Fruit fly (Drosophila melanogaster) whole organism, embryonic: Measurements from ENCODE around the gene Cdc7.
A peak's percentile ranks its signal among the peaks of the same experiment; 100 is the strongest.

Source experiments
- ATbp ChIP-seq: fragments of 200-800 bp; sonication (Bioruptor generic); optimal IDR thresholded peaks from 2 replicates; lab custom pipeline; 2017; ENCODE audit warnings: missing biosample characterization, mild to moderate bottlenecking, missing genetic modification characterization, missing genetic modification reagents
- Awh ChIP-seq: fragments of 200-800 bp; sonication (Bioruptor generic); IDR thresholded peaks from 2 replicates; pipeline ENCODE4, ENCODE4 v1.3.6; 2022; ENCODE audit warnings: missing biosample characterization, missing genetic modification characterization
- CG11398 ChIP-seq: fragments of 200-800 bp; sonication (Bioruptor generic); optimal IDR thresholded peaks from 2 replicates; lab custom pipeline; 2016; ENCODE audit warnings: missing biosample characterization, missing genetic modification characterization
- CG11696 ChIP-seq: fragments of 200-800 bp; sonication (Bioruptor generic); IDR thresholded peaks from 2 replicates; pipeline ENCODE4 v1.3.6; 2022; ENCODE audit warnings: missing biosample characterization, missing genetic modification characterization
- CG1233 ChIP-seq: fragments of 200-800 bp; sonication (Bioruptor generic); optimal IDR thresholded peaks from 4 replicates; lab custom pipeline; 2018; ENCODE audit warnings: missing biosample characterization, mild to moderate bottlenecking, missing genetic modification characterization
- CG13775 ChIP-seq: fragments of 200-800 bp; sonication (Bioruptor generic); optimal IDR thresholded peaks from 3 replicates; lab custom pipeline; 2017; ENCODE audit warnings: missing biosample characterization, mild to moderate bottlenecking, missing genetic modification characterization
- CG13894 ChIP-seq: fragments of 200-800 bp; sonication (Bioruptor generic); optimal IDR thresholded peaks from 3 replicates; lab custom pipeline; 2018; ENCODE audit warnings: missing biosample characterization, mild to moderate bottlenecking, missing genetic modification characterization, moderate library complexity
- CG18599 ChIP-seq: fragments of 200-800 bp; sonication (Bioruptor generic); optimal IDR thresholded peaks from 3 replicates; lab custom pipeline; 2017; ENCODE audit warnings: missing biosample characterization, missing genetic modification characterization, mild to moderate bottlenecking, moderate library complexity, missing genetic modification reagents
- CG18619 ChIP-seq: fragments of 200-800 bp; sonication (Bioruptor generic); optimal IDR thresholded peaks from 3 replicates; lab custom pipeline; 2017; ENCODE audit warnings: missing biosample characterization, mild to moderate bottlenecking, missing genetic modification characterization
- CG2199 ChIP-seq: fragments of 200-800 bp; sonication (Bioruptor generic); IDR thresholded peaks from 3 replicates; pipeline ENCODE4 v1.3.6; 2022; ENCODE audit warnings: missing biosample characterization, missing genetic modification characterization
- CG2678 ChIP-seq: fragments of 200-800 bp; sonication (Bioruptor generic); optimal IDR thresholded peaks from 3 replicates; lab custom pipeline; 2019; ENCODE audit warnings: missing biosample characterization, mild to moderate bottlenecking, missing genetic modification characterization, moderate library complexity
- CG3281 ChIP-seq: fragments of 200-800 bp; sonication (Bioruptor generic); optimal IDR thresholded peaks from 3 replicates; lab custom pipeline; 2017; ENCODE audit warnings: missing biosample characterization, mild to moderate bottlenecking, missing genetic modification characterization
- CG4424 ChIP-seq: fragments of 200-800 bp; sonication (Bioruptor generic); optimal IDR thresholded peaks from 3 replicates; lab custom pipeline; 2016; ENCODE audit warnings: missing biosample characterization, missing genetic modification characterization
- CG6813 ChIP-seq: fragments of 200-800 bp; sonication (Bioruptor generic); optimal IDR thresholded peaks from 2 replicates; lab custom pipeline; 2017; ENCODE audit warnings: missing biosample characterization, missing genetic modification characterization, mild to moderate bottlenecking, moderate library complexity, missing genetic modification reagents
- CG9727 ChIP-seq: fragments of 200-800 bp; sonication (Bioruptor generic); optimal IDR thresholded peaks from 3 replicates; lab custom pipeline; 2017; ENCODE audit warnings: missing biosample characterization, mild to moderate bottlenecking, missing genetic modification characterization
- CG9797 ChIP-seq: fragments of 200-800 bp; sonication (Bioruptor generic); optimal IDR thresholded peaks from 3 replicates; lab custom pipeline; 2018; ENCODE audit warnings: missing biosample characterization, mild to moderate bottlenecking, missing genetic modification characterization
- CG9932 ChIP-seq: fragments of 200-800 bp; sonication (Bioruptor generic); IDR thresholded peaks from 2 replicates; pipeline ENCODE4 v1.3.6; 2022; ENCODE audit warnings: missing biosample characterization, missing genetic modification characterization
- Dfd ChIP-seq, 2 experiments: fragments of >200 bp; optimal IDR thresholded peaks; 2 replicates each; lab custom pipeline; 2017; ENCODE audit warnings: missing biosample characterization in 2 of 2, missing genetic modification characterization in 2 of 2
- GATAe ChIP-seq: fragments of 200-800 bp; sonication (Bioruptor generic); conservative IDR thresholded peaks from 2 replicates; pipeline ENCODE4 v1.3.6; 2022; ENCODE audit warnings: missing biosample characterization, missing genetic modification characterization
- Gug ChIP-seq: fragments of 200-800 bp; sonication (Bioruptor generic); IDR thresholded peaks from 4 replicates; pipeline ENCODE4 v1.3.6; 2022; ENCODE audit warnings: missing biosample characterization, missing genetic modification characterization
- H15 ChIP-seq: fragments of 200-800 bp; sonication (Bioruptor generic); IDR thresholded peaks from 3 replicates; pipeline ENCODE4 v1.3.6; 2022; ENCODE audit warnings: missing biosample characterization, missing genetic modification characterization
- HLH3B ChIP-seq: fragments of 200-800 bp; sonication (Bioruptor generic); IDR thresholded peaks from 2 replicates; pipeline ENCODE4 v1.3.6; 2022; ENCODE audit warnings: missing biosample characterization, missing genetic modification characterization
- Hmr ChIP-seq: fragments of 200-800 bp; sonication (Bioruptor generic); optimal IDR thresholded peaks from 3 replicates; lab custom pipeline; 2017; ENCODE audit warnings: mild to moderate bottlenecking, missing biosample characterization, missing genetic modification reagents, missing genetic modification characterization
- Med ChIP-seq: fragments of 200-800 bp; sonication (Bioruptor generic); peaks from one replicate; lab custom pipeline; 2016; ENCODE audit warnings: missing biosample characterization, missing genetic modification characterization, mild to moderate bottlenecking, inconsistent platforms, moderate library complexity
- Nf-YB ChIP-seq: fragments of 200-800 bp; sonication (Bioruptor generic); optimal IDR thresholded peaks from 3 replicates; lab custom pipeline; 2019; ENCODE audit warnings: missing biosample characterization, mild to moderate bottlenecking, missing genetic modification characterization, moderate library complexity
- Rfx ChIP-seq: fragments of 200-800 bp; sonication (Bioruptor generic); IDR thresholded peaks from 2 replicates; pipeline ENCODE4 v1.3.6; 2022; ENCODE audit warnings: missing biosample characterization, missing genetic modification characterization
- Ssrp ChIP-seq: fragments of 200-800 bp; sonication (Bioruptor generic); optimal IDR thresholded peaks from 2 replicates; lab custom pipeline; 2018; ENCODE audit warnings: missing biosample characterization, mild to moderate bottlenecking, missing genetic modification characterization, moderate library complexity
- ato ChIP-seq: fragments of 200-800 bp; sonication (Bioruptor generic); IDR thresholded peaks from 2 replicates; pipeline ENCODE4 v1.3.6; 2022; ENCODE audit warnings: missing biosample characterization, missing genetic modification characterization; ENCODE audit not compliant: partially characterized antibody
- bcd ChIP-seq: fragments of 200-800 bp; sonication (Bioruptor generic); optimal IDR thresholded peaks from 2 replicates; lab custom pipeline; 2017; ENCODE audit warnings: missing biosample characterization, mild to moderate bottlenecking, missing genetic modification characterization
- caup ChIP-seq: fragments of 200-800 bp; sonication (Bioruptor generic); optimal IDR thresholded peaks from 3 replicates; lab custom pipeline; 2017; ENCODE audit warnings: missing biosample characterization, mild to moderate bottlenecking, missing genetic modification characterization, moderate library complexity; ENCODE audit not compliant: severe bottlenecking
- grn ChIP-seq: fragments of 200-800 bp; sonication (Bioruptor generic); optimal IDR thresholded peaks from 3 replicates; lab custom pipeline; 2017; ENCODE audit warnings: missing biosample characterization, missing genetic modification characterization
- kni ChIP-seq: fragments of 200-800 bp; sonication (Bioruptor generic); optimal IDR thresholded peaks from 3 replicates; lab custom pipeline; 2017; ENCODE audit warnings: mild to moderate bottlenecking, missing biosample characterization, missing genetic modification reagents, missing genetic modification characterization
- lab ChIP-seq: fragments of 200-800 bp; sonication (Bioruptor generic); optimal IDR thresholded peaks from 3 replicates; lab custom pipeline; 2017; ENCODE audit warnings: missing biosample characterization, missing genetic modification characterization, mild to moderate bottlenecking, moderate library complexity, missing genetic modification reagents
- luna ChIP-seq: fragments of 200-800 bp; sonication (Bioruptor generic); optimal IDR thresholded peaks from 2 replicates; lab custom pipeline; 2016; ENCODE audit warnings: missing biosample characterization, missing genetic modification characterization
- pho ChIP-seq: fragments of 200-800 bp; sonication (Bioruptor generic); optimal IDR thresholded peaks from 2 replicates; lab custom pipeline; 2016; ENCODE audit warnings: missing biosample characterization, missing genetic modification characterization
- pros ChIP-seq: fragments of 200-800 bp; sonication (Bioruptor generic); optimal IDR thresholded peaks from 3 replicates; lab custom pipeline; 2019; ENCODE audit warnings: missing biosample characterization, mild to moderate bottlenecking, missing genetic modification characterization, moderate library complexity
- pzg ChIP-seq: fragments of 200-800 bp; sonication (Bioruptor generic); optimal IDR thresholded peaks from 3 replicates; lab custom pipeline; 2018; ENCODE audit warnings: missing biosample characterization, mild to moderate bottlenecking, missing genetic modification characterization, moderate library complexity
- sens ChIP-seq: fragments of 200-800 bp; sonication (Bioruptor generic); peaks from one replicate; lab custom pipeline; 2016; ENCODE audit warnings: missing biosample characterization, missing genetic modification characterization
- slou ChIP-seq: fragments of 200-800 bp; sonication (Bioruptor generic); optimal IDR thresholded peaks from 3 replicates; lab custom pipeline; 2016; ENCODE audit warnings: missing biosample characterization, missing genetic modification characterization
- vvl ChIP-seq: fragments of 200-800 bp; sonication (Bioruptor generic); IDR thresholded peaks from 2 replicates; pipeline ENCODE4 v1.3.6; 2022; ENCODE audit warnings: missing biosample characterization, missing genetic modification characterization
- wdn ChIP-seq: fragments of 200-800 bp; sonication (Bioruptor generic); IDR thresholded peaks from 2 replicates; pipeline ENCODE4 v1.3.6; 2022; ENCODE audit warnings: missing biosample characterization, missing genetic modification characterization
- yki ChIP-seq: fragments of >200 bp; optimal IDR thresholded peaks from 3 replicates; lab custom pipeline; 2018

Cdc7 gene

DNA sequence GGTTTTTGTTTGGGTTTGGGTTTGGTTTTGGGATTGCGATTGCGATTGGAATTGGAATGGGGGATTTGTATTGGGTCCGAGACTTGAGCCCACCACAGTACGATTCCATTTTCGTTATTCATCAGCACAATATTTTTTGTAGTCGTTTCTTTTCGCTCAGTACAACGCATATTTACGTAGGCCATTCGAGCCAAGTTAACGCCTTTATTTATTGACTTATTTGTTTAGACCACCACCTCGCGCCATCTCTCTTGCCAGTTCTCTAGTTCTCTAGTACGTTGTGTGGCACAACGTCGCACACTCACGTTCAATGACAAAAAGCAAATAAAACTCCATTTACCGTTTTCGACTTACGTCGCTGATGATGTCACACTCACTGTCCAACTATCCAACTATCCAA, 49.6 kb upstream of the Cdc7 start:
- peak; percentile 0 for TF ChIP-seq CG18599 (GFP tag; lab: Kevin White, UChicago)
- TF ChIP-seq Rfx (GFP tag; lab: Robert Waterston, UW), result 0 out of 2 replicates have a peak, but pooled peaks have one; percentile 6
- peak; percentile 2 for TF ChIP-seq CG2678 (tag; lab: Kevin White, UChicago)
- no peak for TF ChIP-seq yki
- TF ChIP-seq CG18619, result no peak
- TF ChIP-seq Med (GFP tag; lab: Kevin White, UChicago), result peak; percentile 66
- TF ChIP-seq CG11696 (GFP tag; lab: Robert Waterston, UW), result 0 out of 2 replicates have a peak, but pooled peaks have one; percentile 15
- TF ChIP-seq CG9727 (GFP tag; lab: Kevin White, UChicago), result peak; percentile 2
- TF ChIP-seq lab (GFP tag; lab: Kevin White, UChicago), result peak; percentile 9
- peak; percentile 11 for TF ChIP-seq CG3281 (GFP tag; lab: Kevin White, UChicago)
- TF ChIP-seq CG9797 (GFP tag; lab: Kevin White, UChicago), result no peak
- peak; percentile 1 for TF ChIP-seq CG11398
- no peak for TF ChIP-seq GATAe (GFP tag; lab: Robert Waterston, UW)
- TF ChIP-seq CG1233 (GFP tag; lab: Kevin White, UChicago), result peak; percentile 1
- TF ChIP-seq kni (GFP tag; lab: Kevin White, UChicago), result peak; percentile 22
- peak; percentile 18 for TF ChIP-seq CG6813
- peak; percentile 29 for TF ChIP-seq ATbp (GFP tag; lab: Kevin White, UChicago)
- peak; percentile 21; the same call in 1 of the 2 replicates for TF ChIP-seq CG9932
- TF ChIP-seq sens (GFP tag; lab: Kevin White, UChicago), result peak; percentile 33
- no peak for TF ChIP-seq Dfd (GFP tag; optimal IDR thresholded peaks at IDR 0.05; lab: Kevin White, UChicago)

DNA sequence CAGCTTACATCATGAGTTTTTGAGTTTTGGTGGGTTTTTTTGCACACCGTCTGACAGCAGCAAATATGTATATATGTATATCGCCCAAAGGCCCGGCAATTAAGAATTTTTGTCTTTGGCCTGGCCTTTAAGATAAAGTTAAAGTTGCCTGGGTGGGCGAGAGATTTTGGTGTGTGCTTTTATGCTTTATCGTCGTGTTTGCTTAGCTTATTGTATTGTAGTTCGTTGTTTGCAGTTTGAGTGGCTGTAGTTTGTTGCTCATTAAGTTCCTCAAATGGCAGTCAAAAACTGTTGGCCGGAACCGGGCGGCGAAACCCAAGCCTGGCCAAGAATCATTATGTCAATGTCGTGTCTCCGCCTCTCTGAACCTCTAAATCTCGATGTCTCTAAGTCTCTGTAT, 42.5 kb upstream of the Cdc7 start:
- TF ChIP-seq CG13775 (GFP tag; lab: Kevin White, UChicago) (no peak), Med (GFP tag; lab: Kevin White, UChicago) (peak; percentile 76), Ssrp (tag; lab: Kevin White, UChicago) (no peak), CG13894 (tag; lab: Kevin White, UChicago) (peak; percentile 65)

DNA sequence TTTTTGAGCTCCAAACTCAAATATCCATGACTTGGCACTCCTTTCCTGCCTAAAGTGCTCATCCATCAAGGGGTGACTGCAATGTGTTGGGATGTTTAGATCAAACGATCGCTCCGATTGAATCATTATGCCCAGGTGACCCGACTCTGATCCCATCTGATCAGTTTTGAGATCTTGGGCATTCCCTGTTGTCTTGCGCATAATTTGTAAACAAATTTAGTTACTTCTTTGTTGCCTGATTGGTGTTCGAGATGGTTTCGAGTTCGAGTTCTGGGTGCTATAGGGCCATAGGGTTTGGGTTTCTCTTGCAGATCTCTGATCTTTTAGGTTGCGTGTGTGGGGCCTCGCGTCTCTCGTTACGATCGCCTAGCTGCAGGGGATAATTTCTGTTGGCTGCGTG, 41.8 kb upstream of the Cdc7 start:
- TF ChIP-seq pzg (GFP tag; lab: Kevin White, UChicago), result no peak
- TF ChIP-seq Nf-YB (GFP tag; lab: Kevin White, UChicago), result peak; percentile 33
- TF ChIP-seq sens (GFP tag; lab: Kevin White, UChicago), result no peak
- TF ChIP-seq Hmr (GFP tag; lab: Kevin White, UChicago), result no peak
- TF ChIP-seq Gug (GFP tag; lab: Robert Waterston, UW), result no peak
- no peak for TF ChIP-seq wdn (GFP tag; lab: Robert Waterston, UW)
- TF ChIP-seq caup (GFP tag; lab: Kevin White, UChicago), result no peak
- TF ChIP-seq HLH3B, result no peak
- TF ChIP-seq ato (GFP tag; lab: Robert Waterston, UW), result no peak
- no peak for TF ChIP-seq CG3281 (GFP tag; lab: Kevin White, UChicago)
- TF ChIP-seq slou, result no peak
- peak; percentile 7 for TF ChIP-seq kni (GFP tag; lab: Kevin White, UChicago)
- no peak for TF ChIP-seq CG4424
- no peak for TF ChIP-seq luna (GFP tag; lab: Kevin White, UChicago)
- TF ChIP-seq grn (GFP tag; lab: Kevin White, UChicago), result peak; percentile 84
- no peak for TF ChIP-seq CG2678 (tag; lab: Kevin White, UChicago)
- no peak for TF ChIP-seq bcd
- no peak for TF ChIP-seq pros (GFP tag; lab: Kevin White, UChicago)
- TF ChIP-seq pho (GFP tag; lab: Kevin White, UChicago), result no peak
- no peak for TF ChIP-seq CG2199 (GFP tag; lab: Robert Waterston, UW)
- TF ChIP-seq vvl (GFP tag; lab: Robert Waterston, UW), result no peak
- TF ChIP-seq Awh (GFP tag; lab: Robert Waterston, UW), result no peak
- TF ChIP-seq H15 (GFP tag; lab: Robert Waterston, UW), result no peak
- TF ChIP-seq, all 482 proteins: peak for 3
